Worm (Caenorhabditis elegans) whole organism, L1 larva: Measurements from ENCODE around the gene acox-3.

Source experiments
- aha-1 ChIP-seq: fragments of 150-350 bp; optimal IDR thresholded peaks from 2 replicates; lab custom pipeline; 2014; ENCODE audit warnings: missing biosample characterization, missing genetic modification characterization
- ceh-8 ChIP-seq: fragments of 200-800 bp; sonication (Bioruptor generic); optimal IDR thresholded peaks from 2 replicates; lab custom pipeline; 2018; ENCODE audit warnings: mild to moderate bottlenecking, missing genetic modification characterization, moderate library complexity, missing compliant biosample characterization
- dpl-1 ChIP-seq, 3 experiments: fragments of 150-350 bp in 2 of 3; sonication (generic microtip) in 1 of 3; optimal IDR thresholded peaks; 2 replicates each; lab custom pipeline; 2014 to 2017; ENCODE audit warnings: missing biosample characterization in 3 of 3, missing genetic modification characterization in 3 of 3, missing genetic modification reagents in 3 of 3
- efl-1 ChIP-seq, 4 experiments: fragments of 150-350 bp; optimal IDR thresholded peaks in 3 of 4; peaks in 1 of 4; 1 replicate in 1 of 4; 2 replicates in 3 of 4; lab custom pipeline; 2014; ENCODE audit warnings: missing biosample characterization in 2 of 4, missing genetic modification characterization in 2 of 4, missing genetic modification reagents in 2 of 4
- egl-13 ChIP-seq: sonication (generic microtip); optimal IDR thresholded peaks from 2 replicates; lab custom pipeline; 2016; ENCODE audit warnings: missing genotype, missing genetic modification reagents, missing genetic modification characterization, missing compliant biosample characterization
- elt-2 ChIP-seq: sonication (generic microtip); optimal IDR thresholded peaks from 2 replicates; lab custom pipeline; 2016; ENCODE audit warnings: missing genetic modification characterization, mild to moderate bottlenecking, inconsistent platforms, missing compliant biosample characterization, missing genetic modification reagents
- ets-5 ChIP-seq: fragments of 200-800 bp; sonication (Bioruptor generic); IDR thresholded peaks from 2 replicates; pipeline ENCODE4 v1.3.6; 2022; ENCODE audit warnings: missing genetic modification characterization, missing compliant biosample characterization
- fkh-10 ChIP-seq: sonication (generic microtip); optimal IDR thresholded peaks from 2 replicates; lab custom pipeline; 2017; ENCODE audit warnings: missing biosample characterization, missing genetic modification reagents, missing genetic modification characterization
- fkh-8 ChIP-seq: sonication (generic microtip); optimal IDR thresholded peaks from 2 replicates; lab custom pipeline; 2016; ENCODE audit warnings: mild to moderate bottlenecking, missing genetic modification characterization, missing compliant biosample characterization
- fos-1 ChIP-seq: fragments of 150-350 bp; optimal IDR thresholded peaks from 2 replicates; lab custom pipeline; 2014; ENCODE audit warnings: missing biosample characterization, missing genetic modification characterization
- grh-1 ChIP-seq: fragments of 200-800 bp; sonication (Bioruptor generic); IDR thresholded peaks from 2 replicates; pipeline ENCODE4 v1.3.6; 2022; ENCODE audit warnings: missing genetic modification reagents, missing genetic modification characterization, missing compliant biosample characterization
- hlh-17 ChIP-seq: fragments of 200-800 bp; sonication (Bioruptor generic); optimal IDR thresholded peaks from 2 replicates; lab custom pipeline; 2018; ENCODE audit warnings: missing genetic modification characterization, mild to moderate bottlenecking, missing compliant biosample characterization, moderate library complexity, borderline replicate concordance
- isw-1 ChIP-seq: fragments of 200-800 bp; sonication (Bioruptor generic); IDR thresholded peaks from 2 replicates; pipeline ENCODE4 v1.3.6; 2022; ENCODE audit warnings: missing genetic modification characterization, missing compliant biosample characterization
- jun-1 ChIP-seq: fragments of 150-350 bp; optimal IDR thresholded peaks from 2 replicates; lab custom pipeline; 2014; ENCODE audit warnings: missing biosample characterization, missing genetic modification reagents, missing genetic modification characterization
- lin-14 ChIP-seq: fragments of 200-800 bp; sonication (Bioruptor generic); optimal IDR thresholded peaks from 2 replicates; lab custom pipeline; 2018; ENCODE audit warnings: mild to moderate bottlenecking, missing genetic modification characterization, moderate library complexity, missing compliant biosample characterization
- lin-15B ChIP-seq: fragments of 150-350 bp; sonication (generic microtip); optimal IDR thresholded peaks from 3 replicates; lab custom pipeline; 2014; ENCODE audit warnings: missing biosample characterization, missing genetic modification characterization
- lin-39 ChIP-seq: fragments of 150-350 bp; optimal IDR thresholded peaks from 2 replicates; lab custom pipeline; 2014; ENCODE audit warnings: missing biosample characterization, missing genetic modification reagents, missing genetic modification characterization
- nhr-19 ChIP-seq: fragments of 200-800 bp; sonication (Bioruptor generic); conservative IDR thresholded peaks from 2 replicates; pipeline ENCODE4 v1.3.6; 2022; ENCODE audit warnings: missing genetic modification characterization, missing compliant biosample characterization
- nhr-237 ChIP-seq: fragments of 150-350 bp; optimal IDR thresholded peaks from 2 replicates; lab custom pipeline; 2014; ENCODE audit warnings: missing biosample characterization, missing genetic modification characterization
- pqm-1 ChIP-seq: sonication (generic microtip); optimal IDR thresholded peaks from 3 replicates; lab custom pipeline; 2017; ENCODE audit warnings: missing biosample characterization, missing genetic modification characterization
- rnt-1 ChIP-seq: sonication (generic microtip); optimal IDR thresholded peaks from 2 replicates; lab custom pipeline; 2016; ENCODE audit warnings: mild to moderate bottlenecking, missing genetic modification characterization, moderate library complexity, missing compliant biosample characterization
- skn-1 ChIP-seq: fragments of 150-350 bp; optimal IDR thresholded peaks from 2 replicates; lab custom pipeline; 2014; ENCODE audit warnings: missing biosample characterization, missing genetic modification characterization
- snpc-4 ChIP-seq: fragments of 150-350 bp; optimal IDR thresholded peaks from 2 replicates; lab custom pipeline; 2014; ENCODE audit warnings: missing biosample characterization, missing genetic modification characterization
- snu-23 ChIP-seq: sonication (generic microtip); optimal IDR thresholded peaks from 2 replicates; lab custom pipeline; 2016; ENCODE audit warnings: missing genetic modification characterization, missing compliant biosample characterization
- sox-4 ChIP-seq: sonication (generic microtip); optimal IDR thresholded peaks from 2 replicates; lab custom pipeline; 2016; ENCODE audit warnings: missing genetic modification characterization, missing compliant biosample characterization
- sptf-1 ChIP-seq: fragments of 150-350 bp; optimal IDR thresholded peaks from 2 replicates; lab custom pipeline; 2014; ENCODE audit warnings: missing biosample characterization, missing genetic modification characterization
- sup-37 ChIP-seq: fragments of 200-800 bp; sonication (Bioruptor generic); optimal IDR thresholded peaks from 2 replicates; lab custom pipeline; 2018; ENCODE audit warnings: mild to moderate bottlenecking, missing genetic modification characterization, missing compliant biosample characterization
- swsn-7 ChIP-seq: sonication (generic microtip); optimal IDR thresholded peaks from 2 replicates; lab custom pipeline; 2016; ENCODE audit warnings: missing genetic modification characterization, missing compliant biosample characterization
- tbx-2 ChIP-seq: sonication (generic microtip); optimal IDR thresholded peaks from 2 replicates; lab custom pipeline; 2016; ENCODE audit warnings: missing genetic modification characterization, missing compliant biosample characterization
- tlp-1 ChIP-seq: fragments of 150-350 bp; optimal IDR thresholded peaks from 2 replicates; lab custom pipeline; 2014; ENCODE audit warnings: missing biosample characterization, missing genetic modification characterization
- unc-62 ChIP-seq: fragments of 150-350 bp; optimal IDR thresholded peaks from 2 replicates; lab custom pipeline; 2014; ENCODE audit warnings: missing biosample characterization, missing genetic modification reagents, missing genetic modification characterization
- unc-98 ChIP-seq: fragments of 200-800 bp; sonication (Bioruptor generic); IDR thresholded peaks from 2 replicates; pipeline ENCODE4 v1.3.6; 2022; ENCODE audit warnings: missing genetic modification characterization, missing compliant biosample characterization
- vab-15 ChIP-seq: sonication (generic microtip); optimal IDR thresholded peaks from 2 replicates; lab custom pipeline; 2017; ENCODE audit warnings: missing genotype, mild to moderate bottlenecking, missing genetic modification characterization, missing compliant biosample characterization
- xbp-1 ChIP-seq: sonication (generic microtip); optimal IDR thresholded peaks from 2 replicates; lab custom pipeline; 2016; ENCODE audit warnings: missing genetic modification characterization, missing compliant biosample characterization
- zip-4 ChIP-seq: fragments of 200-800 bp; sonication (Bioruptor generic); optimal IDR thresholded peaks from 2 replicates; lab custom pipeline; 2018; ENCODE audit warnings: mild to moderate bottlenecking, missing genetic modification characterization, moderate library complexity, missing compliant biosample characterization
- ztf-11 ChIP-seq, 2 experiments: sonication (generic microtip); optimal IDR thresholded peaks; 2 replicates each; lab custom pipeline; 2016 to 2017; ENCODE audit warnings: missing genetic modification characterization in 2 of 2, missing biosample characterization in 1 of 2, missing compliant biosample characterization in 1 of 2
- ztf-4 ChIP-seq: fragments of 150-350 bp; optimal IDR thresholded peaks from 2 replicates; lab custom pipeline; 2014; ENCODE audit warnings: missing biosample characterization, missing genetic modification characterization

Gene acox-3

ce11 chrIV:6279392-6279791, 31.1 kb upstream of the acox-3 start, which contains the start of gene sams-5:
Gene sams-5 (minus strand): TSS chrIV:6279522.
- no peak for TF ChIP-seq lin-14 (GFP tag; lab: Kevin White, UChicago)
- no peak for TF ChIP-seq hlh-17 (GFP tag; lab: Kevin White, UChicago)
- no peak for TF ChIP-seq elt-2 (tag; lab: Kevin White, UChicago)
- no peak for TF ChIP-seq tbx-2 (tag; lab: Kevin White, UChicago)
- TF ChIP-seq rnt-1 (tag; lab: Kevin White, UChicago): no peak
- TF ChIP-seq dpl-1 (GFP tag; optimal IDR thresholded peaks at IDR 0.05; lab: Kevin White, UChicago): no peak
- TF ChIP-seq ztf-11 (tag; optimal IDR thresholded peaks at IDR 0.05; lab: Kevin White, UChicago): no peak
- no peak for TF ChIP-seq jun-1 (tag; lab: Kevin White, UChicago)
- no peak for TF ChIP-seq unc-62 (GFP tag; lab: Kevin White, UChicago)
- no peak for TF ChIP-seq snu-23 (GFP tag; lab: Kevin White, UChicago)
- TF ChIP-seq egl-13 (tag; lab: Kevin White, UChicago): no peak
- TF ChIP-seq, all 84 proteins: peak for 0

ce11 chrIV:6275671-6276209, 27.4 kb upstream of the acox-3 start, which contains the start of the genes aat-4 and T13A10.1:
Gene aat-4 (minus strand): TSS chrIV:6275721.
Gene T13A10.1 (plus strand): TSS chrIV:6276081.
- TF ChIP-seq hlh-17 (GFP tag; lab: Kevin White, UChicago): no peak
- no peak for TF ChIP-seq lin-14 (GFP tag; lab: Kevin White, UChicago)
- TF ChIP-seq isw-1 (GFP tag; lab: Robert Waterston, UW): no peak
- no peak for TF ChIP-seq fkh-10 (GFP tag; lab: Kevin White, UChicago)
- no peak for TF ChIP-seq vab-15 (tag; lab: Kevin White, UChicago)
- no peak for TF ChIP-seq sup-37
- no peak for TF ChIP-seq zip-4 (GFP tag; lab: Kevin White, UChicago)
- TF ChIP-seq lin-39 (tag; lab: Kevin White, UChicago): no peak
- peak; percentile 65 for TF ChIP-seq pqm-1
- TF ChIP-seq efl-1 (optimal IDR thresholded peaks at IDR 0.05; lab: Kevin White, UChicago): no peak
- TF ChIP-seq efl-1 (GFP tag; optimal IDR thresholded peaks at IDR 0.05 in 1 of 2; lab: Kevin White, UChicago): no peak
- TF ChIP-seq ceh-8: no peak
- no peak for TF ChIP-seq sptf-1
- no peak for TF ChIP-seq unc-98 (GFP tag; lab: Robert Waterston, UW)
- peak; percentile 39 for TF ChIP-seq tlp-1 (tag; lab: Kevin White, UChicago)
- TF ChIP-seq elt-2 (tag; lab: Kevin White, UChicago): peak; percentile 55
- no peak for TF ChIP-seq jun-1 (tag; lab: Kevin White, UChicago)
- no peak for TF ChIP-seq skn-1 (tag; lab: Kevin White, UChicago)
- TF ChIP-seq xbp-1 (tag; lab: Kevin White, UChicago): no peak
- TF ChIP-seq nhr-237 (tag; lab: Kevin White, UChicago): no peak
- TF ChIP-seq ztf-4 (tag; lab: Kevin White, UChicago): no peak
- TF ChIP-seq nhr-19 (GFP tag; lab: Robert Waterston, UW): no peak
- no peak for TF ChIP-seq swsn-7 (tag; lab: Kevin White, UChicago)
- TF ChIP-seq, all 84 proteins: peak for 3

ce11 chrIV:6271923-6272322, 23.6 kb upstream of the acox-3 start, which contains the start of gene srv-31:
Gene srv-31 (minus strand): TSS chrIV:6272023.
- TF ChIP-seq aha-1 (no peak), snpc-4 (tag; lab: Kevin White, UChicago) (no peak), fkh-8 (tag; lab: Kevin White, UChicago) (no peak), sox-4 (tag; lab: Kevin White, UChicago) (no peak), ets-5 (no peak), grh-1 (no peak)
- TF ChIP-seq, all 84 proteins: peak for 0

- TF ChIP-seq lin-15B (tag; lab: Kevin White, UChicago) (no peak), sup-37 (no peak), fos-1 (tag; lab: Kevin White, UChicago) (no peak), hlh-17 (GFP tag; lab: Kevin White, UChicago) (no peak), jun-1 (tag; lab: Kevin White, UChicago) (no peak)
Observed at ce11 chrIV:6269346-6269745, 21.1 kb upstream of the acox-3 start, which contains the start of gene srv-30. Gene srv-30 (minus strand): TSS chrIV:6269446.
